Worm (Caenorhabditis elegans) whole organism, mixed stage, embryonic: ENCODE data around the gene egl-13.

Experiments
- M03D4.4 ChIP-seq: sonication (generic microtip); optimal IDR thresholded peaks from 2 replicates; lab custom pipeline; 2017; ENCODE audit warnings: mild to moderate bottlenecking, missing genetic modification characterization, missing compliant biosample characterization
- bed-3 ChIP-seq: fragments of 200-800 bp; sonication (Bioruptor generic); optimal IDR thresholded peaks from 3 replicates; lab custom pipeline; 2018; ENCODE audit warnings: mild to moderate bottlenecking, missing genetic modification characterization, moderate library complexity, missing compliant biosample characterization
- blmp-1 ChIP-seq: fragments of 150-350 bp; optimal IDR thresholded peaks from 2 replicates; lab custom pipeline; 2014; ENCODE audit warnings: missing biosample characterization, missing genetic modification characterization
- ceh-39 ChIP-seq: fragments of 150-350 bp; optimal IDR thresholded peaks from 2 replicates; lab custom pipeline; 2014; ENCODE audit warnings: missing biosample characterization, missing genetic modification characterization
- ceh-43 ChIP-seq: fragments of 200-800 bp; sonication (Bioruptor generic); optimal IDR thresholded peaks from 2 replicates; lab custom pipeline; 2018; ENCODE audit warnings: mild to moderate bottlenecking, missing genetic modification characterization, moderate library complexity, missing compliant biosample characterization
- ceh-83 ChIP-seq: fragments of 200-800 bp; sonication (Bioruptor generic); optimal IDR thresholded peaks from 2 replicates; lab custom pipeline; 2018; ENCODE audit warnings: mild to moderate bottlenecking, missing genetic modification characterization, missing compliant biosample characterization
- ces-1 ChIP-seq: fragments of 150-350 bp; optimal IDR thresholded peaks from 2 replicates; lab custom pipeline; 2014; ENCODE audit warnings: missing biosample characterization, missing genetic modification reagents, missing genetic modification characterization
- cnd-1 ChIP-seq: fragments of 200-800 bp; sonication (Bioruptor generic); optimal IDR thresholded peaks from 2 replicates; lab custom pipeline; 2018; ENCODE audit warnings: mild to moderate bottlenecking, missing genetic modification characterization, missing compliant biosample characterization
- drap-1 ChIP-seq: fragments of 200-800 bp; sonication (Bioruptor generic); optimal IDR thresholded peaks from 3 replicates; lab custom pipeline; 2018; ENCODE audit warnings: mild to moderate bottlenecking, missing genetic modification characterization, missing compliant biosample characterization
- elt-1 ChIP-seq: sonication (generic microtip); optimal IDR thresholded peaks from 2 replicates; lab custom pipeline; 2017; ENCODE audit warnings: missing genetic modification characterization, mild to moderate bottlenecking, missing compliant biosample characterization, antibody characterized with exemption, moderate library complexity, borderline replicate concordance; ENCODE audit not compliant: insufficient read depth
- elt-3 ChIP-seq: fragments of 150-350 bp; optimal IDR thresholded peaks from 2 replicates; lab custom pipeline; 2014; ENCODE audit warnings: missing biosample characterization, missing genetic modification characterization
- flh-1 ChIP-seq: fragments of 200-800 bp; sonication (Bioruptor generic); optimal IDR thresholded peaks from 2 replicates; lab custom pipeline; 2018; ENCODE audit warnings: mild to moderate bottlenecking, missing genetic modification characterization, moderate library complexity, missing compliant biosample characterization
- ham-2 ChIP-seq: fragments of 200-800 bp; sonication (Bioruptor generic); optimal IDR thresholded peaks from 2 replicates; lab custom pipeline; 2018; ENCODE audit warnings: mild to moderate bottlenecking, missing genetic modification characterization, missing compliant biosample characterization
- hlh-1 ChIP-seq: fragments of 150-350 bp; optimal IDR thresholded peaks from 2 replicates; lab custom pipeline; 2014; ENCODE audit warnings: missing biosample characterization, missing genetic modification reagents, missing genetic modification characterization
- lin-13 ChIP-seq: fragments of 150-350 bp; optimal IDR thresholded peaks from 2 replicates; lab custom pipeline; 2014; ENCODE audit warnings: missing biosample characterization, missing genetic modification characterization
- lin-32 ChIP-seq: fragments of 200-800 bp; sonication (Bioruptor generic); optimal IDR thresholded peaks from 2 replicates; lab custom pipeline; 2018; ENCODE audit warnings: mild to moderate bottlenecking, missing genetic modification characterization, missing compliant biosample characterization
- lsy-2 ChIP-seq: fragments of 150-350 bp; optimal IDR thresholded peaks from 2 replicates; lab custom pipeline; 2014; ENCODE audit warnings: missing biosample characterization, missing genetic modification characterization
- mab-5 ChIP-seq: fragments of 150-350 bp; optimal IDR thresholded peaks from 2 replicates; lab custom pipeline; 2014; ENCODE audit warnings: missing biosample characterization, missing genetic modification characterization
- mep-1 ChIP-seq: fragments of 150-350 bp; optimal IDR thresholded peaks from 2 replicates; lab custom pipeline; 2017; ENCODE audit warnings: missing biosample characterization, missing genetic modification reagents, missing genetic modification characterization, inconsistent platforms
- mls-2 ChIP-seq: sonication (generic microtip); optimal IDR thresholded peaks from 2 replicates; lab custom pipeline; 2016; ENCODE audit warnings: mild to moderate bottlenecking, missing genetic modification characterization, moderate library complexity, missing compliant biosample characterization
- nhr-12 ChIP-seq: fragments of 150-350 bp; optimal IDR thresholded peaks from 2 replicates; lab custom pipeline; 2014; ENCODE audit warnings: missing biosample characterization, missing genetic modification characterization
- nhr-2 ChIP-seq: fragments of 150-350 bp; optimal IDR thresholded peaks from 2 replicates; lab custom pipeline; 2014; ENCODE audit warnings: missing biosample characterization, missing genetic modification characterization
- nhr-237 ChIP-seq: fragments of 150-350 bp; optimal IDR thresholded peaks from 2 replicates; lab custom pipeline; 2014; ENCODE audit warnings: missing biosample characterization, missing genetic modification characterization
- nhr-28 ChIP-seq: fragments of 150-350 bp; optimal IDR thresholded peaks from 2 replicates; lab custom pipeline; 2014; ENCODE audit warnings: missing biosample characterization, missing genetic modification characterization
- nhr-76 ChIP-seq: sonication (generic microtip); optimal IDR thresholded peaks from 2 replicates; lab custom pipeline; 2017; ENCODE audit warnings: missing biosample characterization, missing genetic modification characterization
- pha-4 ChIP-seq: fragments of 150-350 bp; optimal IDR thresholded peaks from 2 replicates; lab custom pipeline; 2018; ENCODE audit warnings: missing biosample characterization, missing genetic modification reagents, missing genetic modification characterization
- sem-2 ChIP-seq: fragments of 200-800 bp; sonication (Bioruptor generic); optimal IDR thresholded peaks from 2 replicates; lab custom pipeline; 2018; ENCODE audit warnings: mild to moderate bottlenecking, missing genetic modification characterization, missing compliant biosample characterization
- snpc-4 ChIP-seq: fragments of 150-350 bp; optimal IDR thresholded peaks from 2 replicates; lab custom pipeline; 2014; ENCODE audit warnings: missing biosample characterization, missing genetic modification characterization
- sptf-1 ChIP-seq: sonication (generic microtip); optimal IDR thresholded peaks from 2 replicates; lab custom pipeline; 2017; ENCODE audit warnings: mild to moderate bottlenecking, missing genetic modification characterization, moderate library complexity, missing compliant biosample characterization
- tbx-8 ChIP-seq: fragments of 200-800 bp; sonication (Bioruptor generic); optimal IDR thresholded peaks from 2 replicates; lab custom pipeline; 2018; ENCODE audit warnings: mild to moderate bottlenecking, missing genetic modification characterization, moderate library complexity, missing compliant biosample characterization
- unc-120 ChIP-seq: sonication (generic microtip); optimal IDR thresholded peaks from 2 replicates; lab custom pipeline; 2017; ENCODE audit warnings: missing genetic modification characterization, missing compliant biosample characterization; ENCODE audit not compliant: poor library complexity, severe bottlenecking
- unc-39 ChIP-seq: fragments of 150-350 bp; optimal IDR thresholded peaks from 2 replicates; lab custom pipeline; 2014; ENCODE audit warnings: missing biosample characterization, missing genetic modification characterization
- unc-62 ChIP-seq: fragments of 150-350 bp; optimal IDR thresholded peaks from 2 replicates; lab custom pipeline; 2014; ENCODE audit warnings: missing biosample characterization, missing genetic modification reagents, missing genetic modification characterization
- zip-8 ChIP-seq: fragments of 150-350 bp; optimal IDR thresholded peaks from 2 replicates; lab custom pipeline; 2014; ENCODE audit warnings: missing biosample characterization, missing genetic modification characterization
- ztf-11 ChIP-seq: fragments of 150-350 bp; optimal IDR thresholded peaks from 2 replicates; lab custom pipeline; 2014; ENCODE audit warnings: missing biosample characterization, missing genetic modification characterization

Gene egl-13

ce11 chrX:5698419-5698818, 34.8 kb downstream of the egl-13 start:
- no peak for TF ChIP-seq pha-4
- peak; percentile 53 for TF ChIP-seq cnd-1 (tag; lab: Kevin White, UChicago)

- TF ChIP-seq nhr-2, result peak; percentile 30
- no peak for TF ChIP-seq mls-2
- no peak for TF ChIP-seq nhr-28 (tag; lab: Kevin White, UChicago)
- peak; percentile 32 for TF ChIP-seq ces-1 (GFP tag; lab: Kevin White, UChicago)
- TF ChIP-seq ham-2 (GFP tag; lab: Kevin White, UChicago), result peak; percentile 21
- TF ChIP-seq, all 35 proteins: peak for 3
These were observed 35.9 kb downstream of the egl-13 start for ce11 chrX:5699555-5699954.

ce11 chrX:5707809-5708208, 44.2 kb downstream of the egl-13 start:
- peak; percentile 82 for TF ChIP-seq flh-1 (GFP tag; lab: Kevin White, UChicago)
- peak; percentile 23 for TF ChIP-seq hlh-1 (tag; lab: Kevin White, UChicago)
- peak; percentile 93 for TF ChIP-seq ham-2 (GFP tag; lab: Kevin White, UChicago)
- TF ChIP-seq blmp-1 (tag; lab: Kevin White, UChicago), result no peak
- no peak for TF ChIP-seq pha-4
- TF ChIP-seq unc-62 (GFP tag; lab: Kevin White, UChicago), result peak; percentile 22
- TF ChIP-seq bed-3, result peak; percentile 83
- TF ChIP-seq elt-3 (tag; lab: Kevin White, UChicago), result no peak
- peak; percentile 89 for TF ChIP-seq unc-120 (tag; lab: Kevin White, UChicago)
- no peak for TF ChIP-seq mab-5 (tag; lab: Kevin White, UChicago)
- no peak for TF ChIP-seq snpc-4 (tag; lab: Kevin White, UChicago)
- peak; percentile 87 for TF ChIP-seq sem-2 (GFP tag; lab: Kevin White, UChicago)
- no peak for TF ChIP-seq nhr-76 (tag; lab: Kevin White, UChicago)
- TF ChIP-seq unc-39 (tag; lab: Kevin White, UChicago), result no peak
- peak; percentile 95 for TF ChIP-seq ceh-83
- peak; percentile 75 for TF ChIP-seq tbx-8 (GFP tag; lab: Kevin White, UChicago)
- peak; percentile 26 for TF ChIP-seq ces-1 (GFP tag; lab: Kevin White, UChicago)
- TF ChIP-seq ztf-11, result peak; percentile 66
- TF ChIP-seq nhr-12 (tag; lab: Kevin White, UChicago), result no peak
- TF ChIP-seq lin-32 (GFP tag; lab: Kevin White, UChicago), result peak; percentile 87
- peak; percentile 30 for TF ChIP-seq lin-13
- TF ChIP-seq M03D4.4 (tag; lab: Kevin White, UChicago), result peak; percentile 95
- peak; percentile 93 for TF ChIP-seq drap-1
- TF ChIP-seq nhr-237 (tag; lab: Kevin White, UChicago), result no peak
- no peak for TF ChIP-seq nhr-2
- TF ChIP-seq mep-1 (tag; lab: Kevin White, UChicago), result peak; percentile 39
- peak; percentile 94 for TF ChIP-seq cnd-1 (tag; lab: Kevin White, UChicago)
- TF ChIP-seq ceh-43, result peak; percentile 87
- TF ChIP-seq lsy-2 (tag; lab: Kevin White, UChicago), result no peak
- peak; percentile 96 for TF ChIP-seq sptf-1 (tag; lab: Kevin White, UChicago)
- TF ChIP-seq zip-8 (tag; lab: Kevin White, UChicago), result no peak
- no peak for TF ChIP-seq ceh-39
- TF ChIP-seq nhr-28 (tag; lab: Kevin White, UChicago), result peak; percentile 73
- TF ChIP-seq elt-1 (tag; lab: Kevin White, UChicago), result no peak
- TF ChIP-seq mls-2, result peak; percentile 96
- TF ChIP-seq, all 35 proteins: peak for 21

ce11 chrX:5709205-5709604, 45.6 kb downstream of the egl-13 start:
- TF ChIP-seq zip-8 (tag; lab: Kevin White, UChicago) (no peak), hlh-1 (tag; lab: Kevin White, UChicago) (no peak), cnd-1 (tag; lab: Kevin White, UChicago) (no peak), mab-5 (tag; lab: Kevin White, UChicago) (no peak), mls-2 (no peak), lin-13 (no peak), elt-3 (tag; lab: Kevin White, UChicago) (no peak), sem-2 (GFP tag; lab: Kevin White, UChicago) (no peak), ces-1 (GFP tag; lab: Kevin White, UChicago) (no peak), lsy-2 (tag; lab: Kevin White, UChicago) (no peak), flh-1 (GFP tag; lab: Kevin White, UChicago) (no peak), lin-32 (GFP tag; lab: Kevin White, UChicago) (no peak)
